Worm (Caenorhabditis elegans): ENCODE data around the gene dpr-1.

DNA sequence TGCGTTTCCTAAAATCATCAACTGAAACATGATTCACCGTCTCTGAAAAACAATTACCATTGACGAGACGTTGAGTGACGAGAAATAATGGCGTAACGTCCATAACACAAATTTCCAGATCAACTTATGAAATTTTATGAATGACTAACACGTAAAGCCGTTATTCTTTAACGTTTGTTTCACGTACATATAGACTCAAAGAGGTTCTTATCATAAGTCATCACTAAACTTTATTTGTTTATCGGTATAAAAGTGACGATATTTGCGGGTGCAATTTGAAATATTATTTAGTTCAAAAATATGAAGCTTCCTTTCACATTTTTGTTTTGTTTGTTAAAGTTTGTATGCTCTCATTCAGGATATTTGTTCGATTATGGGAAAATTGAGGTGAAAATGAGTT, 42.8 kb downstream of the dpr-1 start, which contains the start of gene oac-3:
- TF ChIP-seq unc-39 (tag; optimal IDR thresholded peaks at IDR 0.05) (no peak), ces-1 (GFP tag; optimal IDR thresholded peaks at IDR 0.05) (no peak), snpc-4 (tag; optimal IDR thresholded peaks at IDR 0.05) (no peak), pha-4 (tag; optimal IDR thresholded peaks at IDR 0.05) (no peak), unc-62 (GFP tag; optimal IDR thresholded peaks at IDR 0.05) (no peak)
